Fruit fly (Drosophila melanogaster) whole organism, embryonic: Measurements from ENCODE around the gene Fbxl4.

Source experiments
- CG10366 ChIP-seq: fragments of 200-800 bp; sonication (Bioruptor generic); IDR thresholded peaks from 2 replicates; pipeline ENCODE4 v1.3.6; 2022; ENCODE audit warnings: missing biosample characterization, missing genetic modification characterization
- CG10543 ChIP-seq: fragments of 200-800 bp; sonication (Bioruptor generic); optimal IDR thresholded peaks from 3 replicates; lab custom pipeline; 2017; ENCODE audit warnings: missing biosample characterization, mild to moderate bottlenecking, missing genetic modification characterization, moderate library complexity
- CG12744 ChIP-seq: fragments of 200-800 bp; sonication (Bioruptor generic); optimal IDR thresholded peaks from 2 replicates; lab custom pipeline; 2016; ENCODE audit warnings: missing biosample characterization, missing genetic modification characterization
- CG13296 ChIP-seq: fragments of 200-800 bp; sonication (Bioruptor generic); optimal IDR thresholded peaks from 3 replicates; lab custom pipeline; 2018; ENCODE audit warnings: missing biosample characterization, mild to moderate bottlenecking, missing genetic modification characterization
- CG14965 ChIP-seq: fragments of 200-800 bp; sonication (Bioruptor generic); optimal IDR thresholded peaks from 2 replicates; lab custom pipeline; 2016; ENCODE audit warnings: missing biosample characterization, missing genetic modification characterization, borderline replicate concordance
- CG17829 ChIP-seq: fragments of 200-800 bp; optimal IDR thresholded peaks from 2 replicates; lab custom pipeline; 2019; ENCODE audit warnings: missing biosample characterization, mild to moderate bottlenecking, missing genetic modification characterization, moderate library complexity
- CG17912 ChIP-seq: fragments of 200-800 bp; sonication (Bioruptor generic); optimal IDR thresholded peaks from 2 replicates; lab custom pipeline; 2018; ENCODE audit warnings: missing biosample characterization, mild to moderate bottlenecking, missing genetic modification characterization
- CG18011 ChIP-seq: fragments of 200-800 bp; sonication (Bioruptor generic); optimal IDR thresholded peaks from 2 replicates; lab custom pipeline; 2017; ENCODE audit warnings: missing biosample characterization, missing genetic modification characterization, mild to moderate bottlenecking, moderate library complexity, missing genotype
- CG18764 ChIP-seq: fragments of 200-800 bp; sonication (Bioruptor generic); optimal IDR thresholded peaks from 3 replicates; lab custom pipeline; 2016; ENCODE audit warnings: missing biosample characterization, missing genetic modification characterization
- CG2875 ChIP-seq: fragments of 200-800 bp; sonication (Bioruptor generic); optimal IDR thresholded peaks from 2 replicates; lab custom pipeline; 2017; ENCODE audit warnings: missing biosample characterization, mild to moderate bottlenecking, missing genetic modification characterization, missing genetic modification reagents
- CG31365 ChIP-seq: fragments of 200-800 bp; sonication (Bioruptor generic); optimal IDR thresholded peaks from 2 replicates; lab custom pipeline; 2018; ENCODE audit warnings: missing biosample characterization, mild to moderate bottlenecking, missing genetic modification characterization
- CG32532 ChIP-seq: fragments of 200-800 bp; sonication (Bioruptor generic); IDR thresholded peaks from 2 replicates; pipeline ENCODE4 v1.3.6; 2022; ENCODE audit warnings: missing biosample characterization, missing genetic modification characterization
- CG3847 ChIP-seq: fragments of 200-800 bp; sonication (Bioruptor generic); IDR thresholded peaks from 2 replicates; pipeline ENCODE4 v1.3.6; 2022; ENCODE audit warnings: missing biosample characterization, missing genetic modification characterization
- CG5245 ChIP-seq: fragments of 200-800 bp; sonication (Bioruptor generic); optimal IDR thresholded peaks from 3 replicates; lab custom pipeline; 2016; ENCODE audit warnings: missing biosample characterization, missing genetic modification characterization
- CG5953 ChIP-seq: fragments of 200-800 bp; sonication (Bioruptor generic); IDR thresholded peaks from 2 replicates; pipeline ENCODE4 v1.3.6; 2022; ENCODE audit warnings: missing biosample characterization, missing genetic modification characterization
- CG6791 ChIP-seq: fragments of 200-800 bp; sonication (Bioruptor generic); IDR thresholded peaks from 3 replicates; pipeline ENCODE4 v1.3.6; 2022; ENCODE audit warnings: missing biosample characterization, missing genetic modification characterization; ENCODE audit not compliant: partially characterized antibody
- CG7357 ChIP-seq: fragments of 200-800 bp; sonication (Bioruptor generic); IDR thresholded peaks from 3 replicates; pipeline ENCODE4 v1.3.6; 2022; ENCODE audit warnings: missing biosample characterization, missing genetic modification characterization
- CG8478 ChIP-seq: fragments of >200 bp; optimal IDR thresholded peaks from 2 replicates; lab custom pipeline; 2018
- CG8924 ChIP-seq: fragments of 200-800 bp; optimal IDR thresholded peaks from 3 replicates; lab custom pipeline; 2019; ENCODE audit warnings: missing biosample characterization, mild to moderate bottlenecking, missing genetic modification characterization, moderate library complexity
- CG9437 ChIP-seq: fragments of 200-800 bp; sonication (Bioruptor generic); optimal IDR thresholded peaks from 2 replicates; lab custom pipeline; 2018; ENCODE audit warnings: missing biosample characterization, mild to moderate bottlenecking, missing genetic modification characterization
- CG9727 ChIP-seq: fragments of 200-800 bp; sonication (Bioruptor generic); optimal IDR thresholded peaks from 3 replicates; lab custom pipeline; 2017; ENCODE audit warnings: missing biosample characterization, mild to moderate bottlenecking, missing genetic modification characterization
- CG9876 ChIP-seq: fragments of 200-800 bp; sonication (Bioruptor generic); optimal IDR thresholded peaks from 2 replicates; lab custom pipeline; 2016; ENCODE audit warnings: missing biosample characterization, missing genetic modification characterization
- D ChIP-seq, 2 experiments: fragments of 200-800 bp in 1 of 2; fragments of >200 bp in 1 of 2; sonication (Bioruptor generic) in 1 of 2; optimal IDR thresholded peaks; 2 replicates in 1 of 2; 3 replicates in 1 of 2; lab custom pipeline; 2017; ENCODE audit warnings: mild to moderate bottlenecking in 1 of 2, missing biosample characterization in 1 of 2, missing genetic modification characterization in 1 of 2, missing genetic modification reagents in 1 of 2
- D19B ChIP-seq: fragments of 200-800 bp; sonication (Bioruptor generic); optimal IDR thresholded peaks from 2 replicates; lab custom pipeline; 2017; ENCODE audit warnings: missing biosample characterization, mild to moderate bottlenecking, missing genetic modification characterization
- Drgx ChIP-seq: fragments of 200-800 bp; sonication (Bioruptor generic); IDR thresholded peaks from 2 replicates; pipeline ENCODE4 v1.3.6; 2022; ENCODE audit warnings: missing biosample characterization, missing genetic modification characterization
- H2.0 ChIP-seq: fragments of 200-800 bp; sonication (Bioruptor generic); IDR thresholded peaks from 2 replicates; pipeline ENCODE4 v1.3.6; 2022; ENCODE audit warnings: missing biosample characterization, missing genetic modification characterization
- Hmr ChIP-seq: fragments of 200-800 bp; sonication (Bioruptor generic); optimal IDR thresholded peaks from 3 replicates; lab custom pipeline; 2017; ENCODE audit warnings: mild to moderate bottlenecking, missing biosample characterization, missing genetic modification reagents, missing genetic modification characterization
- Hr51 ChIP-seq, 2 experiments: fragments of 200-800 bp; sonication (Bioruptor generic); optimal IDR thresholded peaks; 2 replicates in 1 of 2; 3 replicates in 1 of 2; lab custom pipeline; 2016 to 2018; ENCODE audit warnings: missing biosample characterization in 2 of 2, missing genetic modification characterization in 2 of 2, mild to moderate bottlenecking in 1 of 2, moderate library complexity in 1 of 2
- Scr ChIP-seq: fragments of 200-800 bp; sonication (Bioruptor generic); IDR thresholded peaks from 2 replicates; pipeline ENCODE4 v1.3.6; 2022; ENCODE audit warnings: missing biosample characterization, missing genetic modification characterization; ENCODE audit not compliant: partially characterized antibody
- Sry-β ChIP-seq: fragments of 200-800 bp; sonication (Bioruptor generic); optimal IDR thresholded peaks from 2 replicates; lab custom pipeline; 2018; ENCODE audit warnings: missing biosample characterization, mild to moderate bottlenecking, missing genetic modification characterization, moderate library complexity
- Taf1 ChIP-seq: fragments of 200-800 bp; sonication (Bioruptor generic); IDR thresholded peaks from 2 replicates; pipeline ENCODE4 v1.3.6; 2022; ENCODE audit warnings: missing biosample characterization, missing genetic modification characterization
- Trl ChIP-seq, 3 experiments: fragments of >200 bp in 2 of 3; fragments of 200-800 bp in 1 of 3; sonication (Bioruptor generic) in 1 of 3; optimal IDR thresholded peaks; 2 replicates in 1 of 3; 3 replicates in 2 of 3; lab custom pipeline; 2016 to 2017; ENCODE audit warnings: missing biosample characterization in 1 of 3, missing genetic modification characterization in 1 of 3
- Xbp1 ChIP-seq: fragments of 200-800 bp; sonication (Bioruptor generic); optimal IDR thresholded peaks from 3 replicates; lab custom pipeline; 2016; ENCODE audit warnings: missing biosample characterization, mild to moderate bottlenecking, missing genetic modification characterization
- amos ChIP-seq: fragments of 200-800 bp; sonication (Bioruptor generic); IDR thresholded peaks from 2 replicates; pipeline ENCODE4 v1.3.6; 2022; ENCODE audit warnings: missing biosample characterization, missing genetic modification characterization; ENCODE audit not compliant: partially characterized antibody
- ase ChIP-seq: fragments of 200-800 bp; sonication (Bioruptor generic); IDR thresholded peaks from 3 replicates; pipeline ENCODE4 v1.3.6; 2022; ENCODE audit warnings: missing biosample characterization, missing genetic modification characterization
- cad ChIP-seq: fragments of >200 bp; optimal IDR thresholded peaks from 2 replicates; lab custom pipeline; 2017; ENCODE audit warnings: missing biosample characterization, missing genetic modification characterization
- caup ChIP-seq: fragments of 200-800 bp; sonication (Bioruptor generic); optimal IDR thresholded peaks from 3 replicates; lab custom pipeline; 2017; ENCODE audit warnings: missing biosample characterization, mild to moderate bottlenecking, missing genetic modification characterization, moderate library complexity; ENCODE audit not compliant: severe bottlenecking
- exex ChIP-seq: fragments of 200-800 bp; sonication (Bioruptor generic); optimal IDR thresholded peaks from 4 replicates; lab custom pipeline; 2018; ENCODE audit warnings: missing biosample characterization, mild to moderate bottlenecking, missing genetic modification characterization, moderate library complexity
- fd3F ChIP-seq: fragments of 200-800 bp; sonication (Bioruptor generic); optimal IDR thresholded peaks from 2 replicates; lab custom pipeline; 2018; ENCODE audit warnings: missing biosample characterization, mild to moderate bottlenecking, missing genetic modification characterization, moderate library complexity
- fu2 ChIP-seq: fragments of 200-800 bp; sonication (Bioruptor generic); optimal IDR thresholded peaks from 2 replicates; lab custom pipeline; 2016; ENCODE audit warnings: missing biosample characterization, missing genetic modification characterization
- gem ChIP-seq: fragments of 200-800 bp; sonication (Bioruptor generic); optimal IDR thresholded peaks from 2 replicates; lab custom pipeline; 2019; ENCODE audit warnings: missing biosample characterization, mild to moderate bottlenecking, missing genetic modification characterization, moderate library complexity
- oc ChIP-seq: fragments of 200-800 bp; sonication (Bioruptor generic); optimal IDR thresholded peaks from 2 replicates; lab custom pipeline; 2018; ENCODE audit warnings: missing biosample characterization, mild to moderate bottlenecking, missing genetic modification characterization, moderate library complexity
- pho ChIP-seq: fragments of 200-800 bp; sonication (Bioruptor generic); optimal IDR thresholded peaks from 2 replicates; lab custom pipeline; 2016; ENCODE audit warnings: missing biosample characterization, missing genetic modification characterization
- pros ChIP-seq: fragments of 200-800 bp; sonication (Bioruptor generic); optimal IDR thresholded peaks from 3 replicates; lab custom pipeline; 2019; ENCODE audit warnings: missing biosample characterization, mild to moderate bottlenecking, missing genetic modification characterization, moderate library complexity
- run ChIP-seq: fragments of 200-800 bp; sonication (Bioruptor generic); optimal IDR thresholded peaks from 3 replicates; lab custom pipeline; 2018; ENCODE audit warnings: missing biosample characterization, mild to moderate bottlenecking, missing genetic modification characterization
- tup ChIP-seq: fragments of 200-800 bp; sonication (Bioruptor generic); optimal IDR thresholded peaks from 2 replicates; lab custom pipeline; 2016; ENCODE audit warnings: missing biosample characterization, mild to moderate bottlenecking, missing genetic modification characterization, moderate library complexity
- unc-4 ChIP-seq: fragments of 200-800 bp; sonication (Bioruptor generic); IDR thresholded peaks from 2 replicates; pipeline ENCODE4 v1.3.6; 2022; ENCODE audit warnings: missing biosample characterization, missing genetic modification characterization; ENCODE audit not compliant: partially characterized antibody

Fbxl4 gene

DNA sequence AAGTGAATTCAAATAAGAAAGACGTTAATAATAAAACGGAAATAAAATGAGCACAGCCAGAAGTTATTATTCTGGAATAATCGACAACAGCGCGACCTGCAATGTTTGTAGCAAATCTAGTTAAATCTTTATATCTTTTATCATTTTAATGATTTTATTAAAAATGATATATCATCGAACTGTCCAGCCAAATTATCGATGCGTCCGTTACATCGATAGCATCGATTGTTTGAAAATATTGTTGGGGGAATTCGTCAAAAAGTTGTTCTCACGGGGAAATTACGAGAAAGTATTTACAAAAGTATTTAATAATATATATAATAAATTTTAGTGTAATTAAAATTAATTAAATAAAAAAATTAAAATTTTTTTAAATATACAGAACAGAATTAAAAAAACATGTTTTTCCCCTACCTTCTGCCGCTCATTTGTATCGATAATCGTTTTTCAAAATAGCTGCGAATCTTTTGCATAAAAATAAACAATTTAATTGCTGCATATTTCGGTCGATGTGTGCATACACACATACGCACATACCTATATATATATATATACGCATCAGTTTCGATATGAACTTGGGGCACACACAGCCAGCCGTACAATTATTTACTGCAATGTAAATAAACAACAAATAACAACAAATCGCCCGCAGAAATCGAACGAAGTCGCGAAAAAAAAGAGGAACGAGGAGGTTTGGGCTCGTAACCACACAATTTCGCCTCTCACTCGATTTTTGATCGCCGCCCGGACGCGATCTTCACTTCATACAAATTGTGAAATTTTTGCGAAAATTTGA is 5.4 kb upstream of the Fbxl4 start, which contains the start of gene CG32599 (continued):
- TF ChIP-seq CG6791 (GFP tag; lab: Robert Waterston, UW) (peak; percentile 62; the same call in 1 of the 3 replicates), pros (no peak), CG10366 (GFP tag; lab: Robert Waterston, UW) (peak; percentile 59), CG18011 (no peak), CG8924 (peak; percentile 51), caup (GFP tag; lab: Kevin White, UChicago) (no peak), CG9437 (GFP tag; lab: Kevin White, UChicago) (no peak), CG2875 (GFP tag; lab: Kevin White, UChicago) (no peak), Scr (GFP tag; lab: Robert Waterston, UW) (peak; percentile 68), amos (GFP tag; lab: Robert Waterston, UW) (peak; percentile 62), CG32532 (GFP tag; lab: Robert Waterston, UW) (peak; percentile 56), Hr51 (GFP tag; optimal IDR thresholded peaks at IDR 0.05; lab: Kevin White, UChicago) (peak in 1 of 2 experiments; percentile 45), ase (GFP tag; lab: Robert Waterston, UW) (peak; percentile 54; the same call in 1 of the 3 replicates), D19B (GFP tag; lab: Kevin White, UChicago) (no peak), gem (tag; lab: Kevin White, UChicago) (peak; percentile 73), Sry-β (GFP tag; lab: Kevin White, UChicago) (no peak), CG18764 (GFP tag; lab: Kevin White, UChicago) (no peak), cad (GFP tag; lab: Kevin White, UChicago) (no peak), Trl (optimal IDR thresholded peaks at IDR 0.05; lab: Kevin White, UChicago) (no peak), Trl (GFP tag; optimal IDR thresholded peaks at IDR 0.05; lab: Kevin White, UChicago) (no peak), Taf1 (GFP tag; lab: Robert Waterston, UW) (no peak), Hmr (GFP tag; lab: Kevin White, UChicago) (peak; percentile 38), fd3F (GFP tag; lab: Kevin White, UChicago) (no peak), H2.0 (GFP tag; lab: Robert Waterston, UW) (0 out of 2 replicates have a peak, but pooled peaks have one; percentile 32), CG17829 (tag; lab: Kevin White, UChicago) (peak; percentile 44), tup (GFP tag; lab: Kevin White, UChicago) (no peak), CG14965 (GFP tag; lab: Kevin White, UChicago) (no peak), CG10543 (no peak), fu2 (no peak), CG9876 (no peak), CG8478 (lab: Kevin White, UChicago) (no peak), unc-4 (peak; percentile 63), D (optimal IDR thresholded peaks at IDR 0.05; lab: Kevin White, UChicago) (no peak), D (GFP tag; optimal IDR thresholded peaks at IDR 0.05; lab: Kevin White, UChicago) (no peak), CG3847 (GFP tag; lab: Robert Waterston, UW) (no peak), pho (GFP tag; lab: Kevin White, UChicago) (no peak), Drgx (GFP tag; lab: Robert Waterston, UW) (no peak), CG9727 (GFP tag; lab: Kevin White, UChicago) (peak; percentile 48), CG7357 (peak; percentile 73), oc (tag; lab: Kevin White, UChicago) (no peak), CG5245 (GFP tag; lab: Kevin White, UChicago) (no peak), exex (no peak), CG17912 (GFP tag; lab: Kevin White, UChicago) (no peak), CG31365 (tag; lab: Kevin White, UChicago) (no peak), Xbp1 (GFP tag; lab: Kevin White, UChicago) (peak; percentile 14), CG13296 (GFP tag; lab: Kevin White, UChicago) (peak; percentile 14), CG12744 (GFP tag; lab: Kevin White, UChicago) (no peak), run (tag; lab: Kevin White, UChicago) (no peak), CG5953 (no peak)
